Worm (Caenorhabditis elegans) whole organism, late embryonic: ENCODE results near the gene sago-1.

Experiments used
- C38D4.7 ChIP-seq: fragments of 200-800 bp; sonication (Bioruptor generic); optimal IDR thresholded peaks from 2 replicates; lab custom pipeline; 2018; ENCODE audit warnings: mild to moderate bottlenecking, missing genetic modification characterization, moderate library complexity, missing compliant biosample characterization
- F13H6.1 ChIP-seq: sonication (generic microtip); optimal IDR thresholded peaks from 2 replicates; lab custom pipeline; 2016; ENCODE audit warnings: missing genetic modification characterization, missing compliant biosample characterization
- T23F11.4 ChIP-seq: fragments of 200-800 bp; sonication (Bioruptor generic); optimal IDR thresholded peaks from 2 replicates; lab custom pipeline; 2018; ENCODE audit warnings: mild to moderate bottlenecking, missing genetic modification characterization, missing compliant biosample characterization
- ahr-1 ChIP-seq: sonication (generic microtip); optimal IDR thresholded peaks from 2 replicates; lab custom pipeline; 2016; ENCODE audit warnings: missing genetic modification characterization, missing compliant biosample characterization
- ama-1 ChIP-seq: fragments of 150-350 bp; optimal IDR thresholded peaks from 2 replicates; lab custom pipeline; 2014
- ceh-14 ChIP-seq: sonication (generic microtip); optimal IDR thresholded peaks from 2 replicates; lab custom pipeline; 2016; ENCODE audit warnings: missing genotype, missing genetic modification characterization, missing compliant biosample characterization
- ceh-18 ChIP-seq: sonication (generic microtip); optimal IDR thresholded peaks from 2 replicates; lab custom pipeline; 2016; ENCODE audit warnings: missing genetic modification characterization, missing compliant biosample characterization
- ceh-19 ChIP-seq: fragments of 200-800 bp; sonication (Bioruptor generic); optimal IDR thresholded peaks from 2 replicates; lab custom pipeline; 2018; ENCODE audit warnings: mild to moderate bottlenecking, missing genetic modification characterization, missing compliant biosample characterization
- ceh-2 ChIP-seq: sonication (generic microtip); optimal IDR thresholded peaks from 2 replicates; lab custom pipeline; 2016; ENCODE audit warnings: missing genotype, missing genetic modification characterization, missing compliant biosample characterization
- ceh-22 ChIP-seq: sonication (generic microtip); optimal IDR thresholded peaks from 2 replicates; lab custom pipeline; 2017; ENCODE audit warnings: missing biosample characterization, missing genetic modification characterization
- ceh-30 ChIP-seq: fragments of 150-350 bp; optimal IDR thresholded peaks from 2 replicates; lab custom pipeline; 2014; ENCODE audit warnings: missing biosample characterization, missing genetic modification characterization
- ceh-34 ChIP-seq: sonication (generic microtip); optimal IDR thresholded peaks from 2 replicates; lab custom pipeline; 2016; ENCODE audit warnings: mild to moderate bottlenecking, missing genetic modification characterization, missing compliant biosample characterization
- ceh-9 ChIP-seq: sonication (generic microtip); optimal IDR thresholded peaks from 2 replicates; lab custom pipeline; 2016; ENCODE audit warnings: mild to moderate bottlenecking, missing genetic modification characterization, inconsistent platforms, missing compliant biosample characterization
- dve-1 ChIP-seq: sonication (generic microtip); optimal IDR thresholded peaks from 2 replicates; lab custom pipeline; 2017; ENCODE audit warnings: antibody characterized with exemption, mild to moderate bottlenecking, missing genetic modification characterization, missing compliant biosample characterization
- elt-2 ChIP-seq: sonication (generic microtip); optimal IDR thresholded peaks from 2 replicates; lab custom pipeline; 2016; ENCODE audit warnings: missing genetic modification reagents, missing genetic modification characterization, missing compliant biosample characterization
- elt-4 ChIP-seq: sonication (generic microtip); optimal IDR thresholded peaks from 2 replicates; lab custom pipeline; 2016; ENCODE audit warnings: missing genetic modification characterization, missing compliant biosample characterization
- fax-1 ChIP-seq: sonication (generic microtip); optimal IDR thresholded peaks from 2 replicates; lab custom pipeline; 2016; ENCODE audit warnings: missing genotype, missing genetic modification characterization, missing compliant biosample characterization
- fkh-6 ChIP-seq: sonication (generic microtip); optimal IDR thresholded peaks from 2 replicates; lab custom pipeline; 2016; ENCODE audit warnings: missing genetic modification characterization, missing compliant biosample characterization
- gmeb-2 ChIP-seq: sonication (generic microtip); optimal IDR thresholded peaks from 2 replicates; lab custom pipeline; 2016; ENCODE audit warnings: missing genetic modification characterization, inconsistent platforms, missing compliant biosample characterization
- hlh-30 ChIP-seq: sonication (generic microtip); optimal IDR thresholded peaks from 2 replicates; lab custom pipeline; 2017; ENCODE audit warnings: antibody characterized with exemption, missing genetic modification characterization, missing compliant biosample characterization; ENCODE audit not compliant: insufficient read depth
- lin-11 ChIP-seq: fragments of 200-800 bp; sonication (Bioruptor generic); optimal IDR thresholded peaks from 2 replicates; lab custom pipeline; 2018; ENCODE audit warnings: mild to moderate bottlenecking, missing genetic modification characterization, missing compliant biosample characterization
- nfya-1 ChIP-seq: sonication (generic microtip); optimal IDR thresholded peaks from 2 replicates; lab custom pipeline; 2017; ENCODE audit warnings: missing genetic modification characterization, mild to moderate bottlenecking, missing compliant biosample characterization, antibody characterized with exemption, moderate library complexity
- nhr-11 ChIP-seq: fragments of 150-350 bp; optimal IDR thresholded peaks from 2 replicates; lab custom pipeline; 2014; ENCODE audit warnings: missing biosample characterization, missing genetic modification characterization
- nhr-232 ChIP-seq: sonication (generic microtip); optimal IDR thresholded peaks from 2 replicates; lab custom pipeline; 2016; ENCODE audit warnings: missing genetic modification characterization, missing compliant biosample characterization
- npax-4 ChIP-seq: sonication (generic microtip); optimal IDR thresholded peaks from 2 replicates; lab custom pipeline; 2016; ENCODE audit warnings: missing genetic modification characterization, missing compliant biosample characterization
- pax-1 ChIP-seq: fragments of 150-350 bp; optimal IDR thresholded peaks from 2 replicates; lab custom pipeline; 2014; ENCODE audit warnings: missing biosample characterization, missing genetic modification characterization
- pha-4 ChIP-seq: fragments of 150-350 bp; optimal IDR thresholded peaks from 2 replicates; lab custom pipeline; 2018; ENCODE audit warnings: missing biosample characterization, missing genetic modification reagents, missing genetic modification characterization
- pqm-1 ChIP-seq: sonication (generic microtip); optimal IDR thresholded peaks from 2 replicates; lab custom pipeline; 2016; ENCODE audit warnings: missing genetic modification characterization, missing compliant biosample characterization
- ref-2 ChIP-seq: sonication (generic microtip); optimal IDR thresholded peaks from 2 replicates; lab custom pipeline; 2016; ENCODE audit warnings: missing genetic modification characterization, missing compliant biosample characterization
- rnt-1 ChIP-seq: sonication (generic microtip); optimal IDR thresholded peaks from 2 replicates; lab custom pipeline; 2016; ENCODE audit warnings: missing genetic modification characterization, missing compliant biosample characterization
- sdc-2 ChIP-seq: sonication (generic microtip); optimal IDR thresholded peaks from 2 replicates; lab custom pipeline; 2016; ENCODE audit warnings: missing genotype, missing genetic modification characterization, missing compliant biosample characterization
- sox-4 ChIP-seq: sonication (generic microtip); optimal IDR thresholded peaks from 2 replicates; lab custom pipeline; 2017; ENCODE audit warnings: mild to moderate bottlenecking, missing genetic modification characterization, inconsistent platforms, missing compliant biosample characterization
- syd-9 ChIP-seq: sonication (generic microtip); optimal IDR thresholded peaks from 2 replicates; lab custom pipeline; 2016; ENCODE audit warnings: mild to moderate bottlenecking, missing genetic modification characterization, moderate library complexity, missing compliant biosample characterization
- tbx-2 ChIP-seq: sonication (generic microtip); optimal IDR thresholded peaks from 2 replicates; lab custom pipeline; 2016; ENCODE audit warnings: missing genetic modification characterization, missing compliant biosample characterization
- tbx-7 ChIP-seq: sonication (generic microtip); optimal IDR thresholded peaks from 2 replicates; lab custom pipeline; 2016; ENCODE audit warnings: missing genotype, missing genetic modification characterization, missing compliant biosample characterization
- unc-3 ChIP-seq, 2 experiments: fragments of 200-800 bp in 1 of 2; sonication (Bioruptor generic) in 1 of 2; sonication (generic microtip) in 1 of 2; conservative IDR thresholded peaks in 1 of 2; optimal IDR thresholded peaks in 1 of 2; 2 replicates each; pipeline versions ENCODE4 v1.3.6 to Lab custom; 2016 to 2022; ENCODE audit warnings: missing compliant biosample characterization in 2 of 2, missing genetic modification characterization in 2 of 2, missing genetic modification reagents in 1 of 2
- unc-42 ChIP-seq: sonication (generic microtip); optimal IDR thresholded peaks from 2 replicates; lab custom pipeline; 2016; ENCODE audit warnings: missing genotype, missing genetic modification characterization, missing compliant biosample characterization
- unc-86 ChIP-seq: sonication (generic microtip); optimal IDR thresholded peaks from 2 replicates; lab custom pipeline; 2016; ENCODE audit warnings: missing genetic modification characterization, missing compliant biosample characterization
- zip-5 ChIP-seq: sonication (generic microtip); optimal IDR thresholded peaks from 2 replicates; lab custom pipeline; 2016; ENCODE audit warnings: missing genetic modification characterization, missing compliant biosample characterization

sago-1 gene

ce11 chrV:6321733-6322198 lies 18.2 kb downstream of the sago-1 start, which contains the start of gene T28C12.15:
Gene T28C12.15, minus strand, starts transcription at chrV:6321783.
- TF ChIP-seq F13H6.1 (tag; lab: Kevin White, UChicago) (no peak), lin-11 (no peak), nhr-11 (tag; lab: Kevin White, UChicago) (no peak), ceh-14 (tag; lab: Kevin White, UChicago) (no peak), fax-1 (tag; lab: Kevin White, UChicago) (no peak), T23F11.4 (GFP tag; lab: Kevin White, UChicago) (no peak), elt-4 (no peak), ama-1 (lab: Kevin White, UChicago) (no peak), nhr-232 (no peak)

ce11 chrV:6322749-6323367 lies 19.3 kb downstream of the sago-1 start:
- TF ChIP-seq zip-5 = no peak
- TF ChIP-seq ahr-1 (tag; lab: Kevin White, UChicago) = no peak
- no peak for TF ChIP-seq elt-4
- no peak for TF ChIP-seq ama-1 (lab: Kevin White, UChicago)
- no peak for TF ChIP-seq dve-1
- TF ChIP-seq ceh-30 = no peak
- no peak for TF ChIP-seq fax-1 (tag; lab: Kevin White, UChicago)
- no peak for TF ChIP-seq lin-11
- TF ChIP-seq syd-9 (tag; lab: Kevin White, UChicago) = no peak
- TF ChIP-seq pax-1 (tag; lab: Kevin White, UChicago) = no peak

- TF ChIP-seq ref-2 (tag; lab: Kevin White, UChicago) (no peak), ceh-9 (no peak), pha-4 (tag; lab: Kevin White, UChicago) (no peak), pax-1 (tag; lab: Kevin White, UChicago) (no peak), unc-3 (GFP tag; conservative IDR thresholded peaks at IDR 0.05; lab: Robert Waterston, UW) (no peak), unc-3 (tag; optimal IDR thresholded peaks at IDR 0.05; lab: Kevin White, UChicago) (no peak), elt-2 (no peak), ceh-34 (tag; lab: Kevin White, UChicago) (no peak), tbx-7 (no peak), nfya-1 (tag; lab: Kevin White, UChicago) (no peak), syd-9 (tag; lab: Kevin White, UChicago) (no peak)
Observed at ce11 chrV:6323602-6324001, 20.0 kb downstream of the sago-1 start.

- TF ChIP-seq fax-1 (tag; lab: Kevin White, UChicago) (no peak), lin-11 (no peak), nhr-11 (tag; lab: Kevin White, UChicago) (no peak), unc-86 (tag; lab: Kevin White, UChicago) (no peak), gmeb-2 (tag; lab: Kevin White, UChicago) (no peak), ceh-19 (GFP tag; lab: Kevin White, UChicago) (no peak), tbx-7 (no peak), sdc-2 (no peak), ceh-2 (tag; lab: Kevin White, UChicago) (no peak), fkh-6 (tag; lab: Kevin White, UChicago) (no peak)
Observed at ce11 chrV:6326394-6326793, 22.8 kb downstream of the sago-1 start.

ce11 chrV:6326980-6327379 lies 23.4 kb downstream of the sago-1 start, which contains the start of gene fbxa-202:
Gene fbxa-202, plus strand, starts transcription at chrV:6327280.
- TF ChIP-seq elt-4 = no peak
- no peak for TF ChIP-seq ceh-22
- no peak for TF ChIP-seq ceh-34 (tag; lab: Kevin White, UChicago)
- TF ChIP-seq ceh-18 (tag; lab: Kevin White, UChicago) = no peak
- no peak for TF ChIP-seq fkh-6 (tag; lab: Kevin White, UChicago)
- TF ChIP-seq pqm-1 (tag; lab: Kevin White, UChicago) = no peak
- TF ChIP-seq C38D4.7 = no peak
- no peak for TF ChIP-seq nhr-11 (tag; lab: Kevin White, UChicago)
- TF ChIP-seq npax-4 (tag; lab: Kevin White, UChicago) = no peak
- TF ChIP-seq sox-4 (tag; lab: Kevin White, UChicago) = no peak
- no peak for TF ChIP-seq hlh-30 (tag; lab: Kevin White, UChicago)
- TF ChIP-seq rnt-1 = no peak
- TF ChIP-seq unc-42 (tag; lab: Kevin White, UChicago) = no peak
- TF ChIP-seq tbx-2 (tag; lab: Kevin White, UChicago) = no peak
